Worm (Caenorhabditis elegans) whole organism, late embryonic: Measurements from ENCODE around the gene hmgr-1.

Experiments used
- C08G9.2 ChIP-seq: sonication (generic microtip); optimal IDR thresholded peaks from 2 replicates; lab custom pipeline; 2016; ENCODE audit warnings: mild to moderate bottlenecking, missing genetic modification characterization, moderate library complexity, missing compliant biosample characterization
- F13H6.1 ChIP-seq: sonication (generic microtip); optimal IDR thresholded peaks from 2 replicates; lab custom pipeline; 2016; ENCODE audit warnings: missing genetic modification characterization, missing compliant biosample characterization
- K02D7.2 ChIP-seq: sonication (generic microtip); optimal IDR thresholded peaks from 2 replicates; lab custom pipeline; 2017; ENCODE audit warnings: mild to moderate bottlenecking, missing genetic modification characterization, missing compliant biosample characterization
- K09A11.1 ChIP-seq: sonication (generic microtip); optimal IDR thresholded peaks from 2 replicates; lab custom pipeline; 2017; ENCODE audit warnings: antibody characterized with exemption, mild to moderate bottlenecking, missing genetic modification characterization, missing compliant biosample characterization; ENCODE audit not compliant: insufficient read depth
- Y22D7AL.16 ChIP-seq: sonication (generic microtip); optimal IDR thresholded peaks from 2 replicates; lab custom pipeline; 2016; ENCODE audit warnings: missing genetic modification characterization, missing compliant biosample characterization
- ahr-1 ChIP-seq: sonication (generic microtip); optimal IDR thresholded peaks from 2 replicates; lab custom pipeline; 2016; ENCODE audit warnings: missing genetic modification characterization, missing compliant biosample characterization
- ceh-22 ChIP-seq: sonication (generic microtip); optimal IDR thresholded peaks from 2 replicates; lab custom pipeline; 2017; ENCODE audit warnings: missing biosample characterization, missing genetic modification characterization
- ceh-24 ChIP-seq: sonication (generic microtip); optimal IDR thresholded peaks from 2 replicates; lab custom pipeline; 2016; ENCODE audit warnings: mild to moderate bottlenecking, missing genetic modification characterization, missing compliant biosample characterization
- ceh-30 ChIP-seq: fragments of 150-350 bp; optimal IDR thresholded peaks from 2 replicates; lab custom pipeline; 2014; ENCODE audit warnings: missing biosample characterization, missing genetic modification characterization
- ceh-45 ChIP-seq: fragments of 200-800 bp; sonication (Bioruptor generic); IDR thresholded peaks from 2 replicates; pipeline ENCODE4 v1.3.6; 2022; ENCODE audit warnings: missing genetic modification reagents, missing genetic modification characterization, missing compliant biosample characterization
- dmd-4 ChIP-seq: sonication (generic microtip); optimal IDR thresholded peaks from 2 replicates; lab custom pipeline; 2016; ENCODE audit warnings: borderline replicate concordance, missing genetic modification characterization, missing compliant biosample characterization
- dve-1 ChIP-seq: sonication (generic microtip); optimal IDR thresholded peaks from 2 replicates; lab custom pipeline; 2017; ENCODE audit warnings: antibody characterized with exemption, mild to moderate bottlenecking, missing genetic modification characterization, missing compliant biosample characterization
- elt-2 ChIP-seq: sonication (generic microtip); optimal IDR thresholded peaks from 2 replicates; lab custom pipeline; 2016; ENCODE audit warnings: missing genetic modification reagents, missing genetic modification characterization, missing compliant biosample characterization
- elt-4 ChIP-seq: sonication (generic microtip); optimal IDR thresholded peaks from 2 replicates; lab custom pipeline; 2016; ENCODE audit warnings: missing genetic modification characterization, missing compliant biosample characterization
- eyg-1 ChIP-seq: sonication (generic microtip); optimal IDR thresholded peaks from 2 replicates; lab custom pipeline; 2016; ENCODE audit warnings: missing genotype, missing genetic modification characterization, missing compliant biosample characterization
- fax-1 ChIP-seq: sonication (generic microtip); optimal IDR thresholded peaks from 2 replicates; lab custom pipeline; 2016; ENCODE audit warnings: missing genotype, missing genetic modification characterization, missing compliant biosample characterization
- gmeb-2 ChIP-seq: sonication (generic microtip); optimal IDR thresholded peaks from 2 replicates; lab custom pipeline; 2016; ENCODE audit warnings: missing genetic modification characterization, inconsistent platforms, missing compliant biosample characterization
- hlh-13 ChIP-seq: fragments of 200-800 bp; sonication (Bioruptor generic); optimal IDR thresholded peaks from 2 replicates; lab custom pipeline; 2018; ENCODE audit warnings: mild to moderate bottlenecking, missing genetic modification characterization, missing compliant biosample characterization
- hlh-30 ChIP-seq: sonication (generic microtip); optimal IDR thresholded peaks from 2 replicates; lab custom pipeline; 2017; ENCODE audit warnings: antibody characterized with exemption, missing genetic modification characterization, missing compliant biosample characterization; ENCODE audit not compliant: insufficient read depth
- hlh-6 ChIP-seq: sonication (generic microtip); optimal IDR thresholded peaks from 2 replicates; lab custom pipeline; 2016; ENCODE audit warnings: missing genotype, missing genetic modification characterization, missing compliant biosample characterization
- lim-6 ChIP-seq: sonication (generic microtip); optimal IDR thresholded peaks from 2 replicates; lab custom pipeline; 2016; ENCODE audit warnings: missing genetic modification characterization, missing compliant biosample characterization
- nfya-1 ChIP-seq: sonication (generic microtip); optimal IDR thresholded peaks from 2 replicates; lab custom pipeline; 2017; ENCODE audit warnings: missing genetic modification characterization, mild to moderate bottlenecking, missing compliant biosample characterization, antibody characterized with exemption, moderate library complexity
- nhr-11 ChIP-seq: fragments of 150-350 bp; optimal IDR thresholded peaks from 2 replicates; lab custom pipeline; 2014; ENCODE audit warnings: missing biosample characterization, missing genetic modification characterization
- npax-4 ChIP-seq: sonication (generic microtip); optimal IDR thresholded peaks from 2 replicates; lab custom pipeline; 2016; ENCODE audit warnings: missing genetic modification characterization, missing compliant biosample characterization
- pag-3 ChIP-seq: sonication (generic microtip); optimal IDR thresholded peaks from 2 replicates; lab custom pipeline; 2016; ENCODE audit warnings: missing compliant biosample characterization, missing genetic modification characterization, borderline replicate concordance
- pat-9 ChIP-seq: fragments of 200-800 bp; sonication (Bioruptor generic); optimal IDR thresholded peaks from 2 replicates; lab custom pipeline; 2018; ENCODE audit warnings: mild to moderate bottlenecking, missing genetic modification characterization, moderate library complexity, missing compliant biosample characterization
- pax-1 ChIP-seq: fragments of 150-350 bp; optimal IDR thresholded peaks from 2 replicates; lab custom pipeline; 2014; ENCODE audit warnings: missing biosample characterization, missing genetic modification characterization
- pha-2 ChIP-seq: sonication (generic microtip); optimal IDR thresholded peaks from 2 replicates; lab custom pipeline; 2017; ENCODE audit warnings: mild to moderate bottlenecking, missing genetic modification characterization, missing compliant biosample characterization
- pha-4 ChIP-seq: fragments of 150-350 bp; optimal IDR thresholded peaks from 2 replicates; lab custom pipeline; 2018; ENCODE audit warnings: missing biosample characterization, missing genetic modification reagents, missing genetic modification characterization
- rnt-1 ChIP-seq: sonication (generic microtip); optimal IDR thresholded peaks from 2 replicates; lab custom pipeline; 2016; ENCODE audit warnings: missing genetic modification characterization, missing compliant biosample characterization
- tbx-2 ChIP-seq: sonication (generic microtip); optimal IDR thresholded peaks from 2 replicates; lab custom pipeline; 2016; ENCODE audit warnings: missing genetic modification characterization, missing compliant biosample characterization
- ttx-3 ChIP-seq: sonication (generic microtip); optimal IDR thresholded peaks from 2 replicates; lab custom pipeline; 2016; ENCODE audit warnings: missing genetic modification reagents, missing genetic modification characterization, missing compliant biosample characterization
- unc-3 ChIP-seq, 2 experiments: fragments of 200-800 bp in 1 of 2; sonication (Bioruptor generic) in 1 of 2; sonication (generic microtip) in 1 of 2; conservative IDR thresholded peaks in 1 of 2; optimal IDR thresholded peaks in 1 of 2; 2 replicates each; pipeline versions ENCODE4 v1.3.6 to Lab custom; 2016 to 2022; ENCODE audit warnings: missing compliant biosample characterization in 2 of 2, missing genetic modification characterization in 2 of 2, missing genetic modification reagents in 1 of 2
- unc-42 ChIP-seq: sonication (generic microtip); optimal IDR thresholded peaks from 2 replicates; lab custom pipeline; 2016; ENCODE audit warnings: missing genotype, missing genetic modification characterization, missing compliant biosample characterization
- unc-55 ChIP-seq: sonication (generic microtip); optimal IDR thresholded peaks from 2 replicates; lab custom pipeline; 2017; ENCODE audit warnings: missing biosample characterization, missing genetic modification reagents, missing genetic modification characterization
- unc-86 ChIP-seq: sonication (generic microtip); optimal IDR thresholded peaks from 2 replicates; lab custom pipeline; 2016; ENCODE audit warnings: missing genetic modification characterization, missing compliant biosample characterization
- zip-5 ChIP-seq: sonication (generic microtip); optimal IDR thresholded peaks from 2 replicates; lab custom pipeline; 2016; ENCODE audit warnings: missing genetic modification characterization, missing compliant biosample characterization
- ztf-16 ChIP-seq: sonication (generic microtip); optimal IDR thresholded peaks from 2 replicates; lab custom pipeline; 2017; ENCODE audit warnings: missing genetic modification characterization, missing compliant biosample characterization

hmgr-1 gene

ce11 chrIII:7349075-7349474, 10.2 kb upstream of the hmgr-1 start, which contains the start of gene gos-28:
TSS of gene gos-28 (minus strand) at chrIII:7349175.
- TF ChIP-seq zip-5: no peak
- no peak for TF ChIP-seq rnt-1 (tag; lab: Kevin White, UChicago)
- TF ChIP-seq lim-6 (tag; lab: Kevin White, UChicago): no peak
- TF ChIP-seq ttx-3 (tag; lab: Kevin White, UChicago): no peak
- TF ChIP-seq C08G9.2: no peak
- no peak for TF ChIP-seq pat-9 (tag; lab: Kevin White, UChicago)
- no peak for TF ChIP-seq nhr-11 (tag; lab: Kevin White, UChicago)
- no peak for TF ChIP-seq ceh-45 (GFP tag; lab: Robert Waterston, UW)
- TF ChIP-seq ceh-30 (tag; lab: Kevin White, UChicago): no peak
- TF ChIP-seq elt-2: no peak
- no peak for TF ChIP-seq gmeb-2 (tag; lab: Kevin White, UChicago)
- TF ChIP-seq hlh-13: no peak
- TF ChIP-seq fax-1 (tag; lab: Kevin White, UChicago): no peak
- TF ChIP-seq K02D7.2 (tag; lab: Kevin White, UChicago): no peak
- no peak for TF ChIP-seq eyg-1 (tag; lab: Kevin White, UChicago)
- TF ChIP-seq npax-4 (tag; lab: Kevin White, UChicago): no peak
- no peak for TF ChIP-seq nfya-1 (tag; lab: Kevin White, UChicago)
- TF ChIP-seq F13H6.1 (tag; lab: Kevin White, UChicago): no peak
- no peak for TF ChIP-seq pag-3
- no peak for TF ChIP-seq unc-42

ce11 chrIII:7353871-7354270, 5.4 kb upstream of the hmgr-1 start, which contains the start of gene F08F8.9:
TSS of gene F08F8.9 (minus strand) at chrIII:7353971.
- TF ChIP-seq rnt-1 (tag; lab: Kevin White, UChicago) (no peak), unc-55 (no peak), dve-1 (tag; lab: Kevin White, UChicago) (no peak), hlh-30 (tag; lab: Kevin White, UChicago) (no peak), K09A11.1 (no peak), ahr-1 (no peak), ceh-24 (no peak), ceh-22 (no peak), pha-4 (tag; lab: Kevin White, UChicago) (no peak), hlh-13 (no peak), unc-42 (no peak), ztf-16 (tag; lab: Kevin White, UChicago) (no peak), Y22D7AL.16 (no peak), hlh-6 (tag; lab: Kevin White, UChicago) (no peak), elt-4 (tag; lab: Kevin White, UChicago) (no peak), pha-2 (tag; lab: Kevin White, UChicago) (no peak), fax-1 (tag; lab: Kevin White, UChicago) (no peak), dmd-4 (tag; lab: Kevin White, UChicago) (no peak), pag-3 (no peak), pax-1 (tag; lab: Kevin White, UChicago) (no peak)

- TF ChIP-seq unc-3 (GFP tag; conservative IDR thresholded peaks at IDR 0.05; lab: Robert Waterston, UW) (no peak), unc-3 (tag; optimal IDR thresholded peaks at IDR 0.05; lab: Kevin White, UChicago) (no peak), hlh-30 (tag; lab: Kevin White, UChicago) (peak; percentile 62), tbx-2 (no peak), F13H6.1 (tag; lab: Kevin White, UChicago) (no peak), unc-55 (peak; percentile 30), unc-86 (tag; lab: Kevin White, UChicago) (peak; percentile 78), elt-2 (peak; percentile 7)
- TF ChIP-seq, all 69 proteins: peak for 4
Observed at ce11 chrIII:7357356-7357755, 1.9 kb upstream of the hmgr-1 start, which contains the start of gene F08F8.10. TSS of gene F08F8.10 (minus strand) at chrIII:7357393.
